Worm (Caenorhabditis elegans) whole organism, L2 larva: ENCODE results near the gene F41E6.1.

Experiments used
- fos-1 ChIP-seq: fragments of 150-350 bp; optimal IDR thresholded peaks from 2 replicates; lab custom pipeline; 2014; ENCODE audit warnings: missing biosample characterization, missing genetic modification characterization
- zag-1 ChIP-seq: fragments of 150-350 bp; optimal IDR thresholded peaks from 2 replicates; lab custom pipeline; 2014; ENCODE audit warnings: missing biosample characterization, missing genetic modification characterization

ce11 chrV:8661241-8661954, 39.0 kb downstream of the F41E6.1 start:
- peak; percentile 53 for TF ChIP-seq fos-1 (tag; lab: Kevin White, UChicago)
- TF ChIP-seq zag-1 (tag; lab: Kevin White, UChicago): no peak
